Worm (Caenorhabditis elegans): ENCODE data around the gene ZK488.6.

DNA sequence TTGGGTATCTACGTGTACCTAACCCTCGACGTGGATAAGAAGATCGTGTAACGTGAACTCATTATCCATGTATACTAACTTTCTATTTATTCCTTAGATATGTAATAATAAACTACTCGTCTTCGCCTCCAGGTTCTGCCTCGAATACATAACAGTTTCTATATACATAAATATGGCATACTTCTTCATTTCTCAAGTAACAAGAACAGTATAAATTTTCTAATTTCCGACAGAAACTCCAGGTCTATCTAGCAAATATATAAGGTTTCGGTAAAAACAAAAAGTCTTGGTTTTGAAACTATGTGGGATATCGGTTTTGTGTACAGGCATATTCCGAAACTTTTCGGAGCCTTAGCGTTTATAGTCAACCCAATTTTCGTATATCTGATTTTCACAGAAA is 48.0 kb downstream of the ZK488.6 start, which contains the start of gene srj-37:
- no peak for TF ChIP-seq nhr-28 (tag; optimal IDR thresholded peaks at IDR 0.05)
- TF ChIP-seq cnd-1 (tag; optimal IDR thresholded peaks at IDR 0.05) = no peak
- TF ChIP-seq ceh-39 (tag; optimal IDR thresholded peaks at IDR 0.05) = no peak
- TF ChIP-seq nhr-12 (tag; optimal IDR thresholded peaks at IDR 0.05) = no peak

Measured in whole organism, mixed stage, embryonic.